Fruit fly (Drosophila melanogaster): ENCODE results near the gene Fkbp39.

Gene Fkbp39

DNA sequence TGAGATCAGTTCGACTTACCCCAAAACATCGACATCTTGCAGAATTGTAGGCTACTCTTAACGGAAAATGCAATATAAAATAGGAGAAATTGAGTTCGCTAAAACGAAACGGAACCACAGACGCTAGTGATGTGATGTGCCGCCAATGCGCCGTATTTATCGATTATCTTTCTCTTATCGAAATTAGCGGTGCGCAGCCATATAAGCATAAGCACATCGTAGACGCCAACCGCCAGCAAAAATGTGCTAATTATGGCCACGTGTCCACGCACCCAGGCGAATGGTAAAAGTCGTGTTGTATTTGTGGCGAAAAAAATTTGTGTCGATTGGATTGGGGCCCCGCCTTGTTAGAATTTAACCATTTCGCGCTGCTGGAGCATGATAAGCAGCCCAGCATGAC, at the start of gene Fkbp39, which contains the start of gene Cyfip (continued):
- no peak for TF ChIP-seq H2.0 (GFP tag; IDR thresholded peaks at IDR 0.05)
- no peak for TF ChIP-seq Camta (GFP tag; optimal IDR thresholded peaks at IDR 0.05)
- no peak for TF ChIP-seq CG12104 (GFP tag; optimal IDR thresholded peaks at IDR 0.05)
- TF ChIP-seq Hr51 (GFP tag; optimal IDR thresholded peaks at IDR 0.05): peak in 1 of 2 experiments; percentile 48
- no peak for TF ChIP-seq CG4424 (GFP tag; optimal IDR thresholded peaks at IDR 0.05)
- peak; percentile 61 for TF ChIP-seq vfl (GFP tag; optimal IDR thresholded peaks at IDR 0.05)
- TF ChIP-seq Blimp-1 (GFP tag; optimal IDR thresholded peaks at IDR 0.05): no peak
- TF ChIP-seq CG14441 (GFP tag; IDR thresholded peaks at IDR 0.05): no peak
- no peak for TF ChIP-seq CG7357 (GFP tag; IDR thresholded peaks at IDR 0.05)
- TF ChIP-seq zfh2 (GFP tag; optimal IDR thresholded peaks at IDR 0.05): peak; percentile 76
- TF ChIP-seq ssp (GFP tag; IDR thresholded peaks at IDR 0.05): peak; percentile 31; the same call in 1 of the 2 replicates
- peak; percentile 26 for TF ChIP-seq bigmax (GFP tag; optimal IDR thresholded peaks at IDR 0.05)
- peak; percentile 55; the same call in 1 of the 3 replicates for TF ChIP-seq Optix (GFP tag; IDR thresholded peaks at IDR 0.05)
- TF ChIP-seq Adf1 (GFP tag; IDR thresholded peaks at IDR 0.05): peak; percentile 68
- peak; percentile 77 for TF ChIP-seq CG17829 (tag; optimal IDR thresholded peaks at IDR 0.05)
- TF ChIP-seq pfk (GFP tag; optimal IDR thresholded peaks at IDR 0.05): peak; percentile 15
- TF ChIP-seq CG7786 (GFP tag; optimal IDR thresholded peaks at IDR 0.05): peak; percentile 34
- peak; percentile 62; the same call in 1 of the 3 replicates for TF ChIP-seq CG11456 (GFP tag; IDR thresholded peaks at IDR 0.05)
- TF ChIP-seq Rfx (GFP tag; IDR thresholded peaks at IDR 0.05): peak; percentile 84
- TF ChIP-seq CG12744 (GFP tag; optimal IDR thresholded peaks at IDR 0.05): no peak
- TF ChIP-seq CG3838 (GFP tag; optimal IDR thresholded peaks at IDR 0.05): no peak
- no peak for TF ChIP-seq fd64A (GFP tag; optimal IDR thresholded peaks at IDR 0.05)
- no peak for TF ChIP-seq trh (GFP tag; optimal IDR thresholded peaks at IDR 0.05)
- no peak for TF ChIP-seq Sox102F (GFP tag; optimal IDR thresholded peaks at IDR 0.05)
- TF ChIP-seq B-H2 (GFP tag; optimal IDR thresholded peaks at IDR 0.05): peak; percentile 77
- TF ChIP-seq CG15601 (tag; optimal IDR thresholded peaks at IDR 0.05): peak; percentile 53
- peak; percentile 92 for TF ChIP-seq CHES-1-like (GFP tag; optimal IDR thresholded peaks at IDR 0.05)
- TF ChIP-seq cwo (GFP tag; optimal IDR thresholded peaks at IDR 0.05): no peak
- peak; percentile 40 for TF ChIP-seq CG30020 (tag; optimal IDR thresholded peaks at IDR 0.05)
- TF ChIP-seq Dfd (GFP tag; optimal IDR thresholded peaks at IDR 0.05): no peak
- 0 out of 2 replicates have a peak, but pooled peaks have one; percentile 20 for TF ChIP-seq CG11247 (GFP tag; IDR thresholded peaks at IDR 0.05)
- peak; percentile 94 for TF ChIP-seq Lhr (GFP tag; optimal IDR thresholded peaks at IDR 0.05)
- no peak for TF ChIP-seq CG14050 (GFP tag; IDR thresholded peaks at IDR 0.05)
- TF ChIP-seq CG11723 (GFP tag; optimal IDR thresholded peaks at IDR 0.05): no peak
- no peak for TF ChIP-seq pros (GFP tag; optimal IDR thresholded peaks at IDR 0.05)
- no peak for TF ChIP-seq CG12299 (tag; optimal IDR thresholded peaks at IDR 0.05)
- TF ChIP-seq klu (GFP tag; IDR thresholded peaks at IDR 0.05): no peak
- TF ChIP-seq ac (GFP tag; optimal IDR thresholded peaks at IDR 0.05): no peak
- TF ChIP-seq CG11560 (tag; IDR thresholded peaks at IDR 0.05): peak; percentile 74; the same call in 2 of the 3 replicates
- peak; percentile 85 for TF ChIP-seq CG13287 (GFP tag; IDR thresholded peaks at IDR 0.05; ENCODE audit: partially characterized antibody)
- TF ChIP-seq h (optimal IDR thresholded peaks at IDR 0.05): no peak
- TF ChIP-seq Chrac-16 (GFP tag; optimal IDR thresholded peaks at IDR 0.05): peak; percentile 40
- no peak; the same call in 1 of the 2 replicates for TF ChIP-seq cas (GFP tag; IDR thresholded peaks at IDR 0.05)
- TF ChIP-seq CG43689 (GFP tag; IDR thresholded peaks at IDR 0.05): no peak
- no peak for TF ChIP-seq wdn (GFP tag; IDR thresholded peaks at IDR 0.05)
- TF ChIP-seq CG6765 (GFP tag; optimal IDR thresholded peaks at IDR 0.05): no peak
- peak; percentile 29 for TF ChIP-seq bab2 (GFP tag; optimal IDR thresholded peaks at IDR 0.05)
- TF ChIP-seq CG8924 (tag; optimal IDR thresholded peaks at IDR 0.05): peak; percentile 40
- TF ChIP-seq vvl (GFP tag; IDR thresholded peaks at IDR 0.05): peak; percentile 66; the same call in 1 of the 2 replicates
- TF ChIP-seq bbx (GFP tag; IDR thresholded peaks at IDR 0.05; ENCODE audit: partially characterized antibody): peak; percentile 75
- TF ChIP-seq ara (GFP tag; IDR thresholded peaks at IDR 0.05): no peak
- no peak for TF ChIP-seq croc (GFP tag; conservative IDR thresholded peaks at IDR 0.05)

Measured in whole organism, embryonic.